Fruit fly (Drosophila melanogaster) whole organism, pupa: ENCODE results near the gene CG7272.

Experiments used
- CG10348 ChIP-seq: fragments of 200-800 bp; sonication (Bioruptor generic); IDR thresholded peaks from 2 replicates; pipeline ENCODE4 v1.3.6; 2022; ENCODE audit warnings: missing biosample characterization, missing genetic modification characterization
- CG12605 ChIP-seq: fragments of 200-800 bp; sonication (Bioruptor generic); IDR thresholded peaks from 2 replicates; pipeline ENCODE4 v1.3.6; 2022; ENCODE audit warnings: missing biosample characterization, missing genetic modification characterization
- CG13204 ChIP-seq: fragments of 200-800 bp; sonication (Bioruptor generic); optimal IDR thresholded peaks from 2 replicates; lab custom pipeline; 2018; ENCODE audit warnings: missing biosample characterization, mild to moderate bottlenecking, missing genetic modification characterization, moderate library complexity
- CG14655 ChIP-seq: fragments of 200-800 bp; sonication (Bioruptor generic); optimal IDR thresholded peaks from 3 replicates; lab custom pipeline; 2017; ENCODE audit warnings: mild to moderate bottlenecking, missing biosample characterization, missing genetic modification reagents, missing genetic modification characterization
- CG15710 ChIP-seq: fragments of 200-800 bp; sonication (Bioruptor generic); optimal IDR thresholded peaks from 2 replicates; lab custom pipeline; 2018; ENCODE audit warnings: missing biosample characterization, mild to moderate bottlenecking, missing genetic modification characterization, moderate library complexity
- CG17806 ChIP-seq: fragments of 200-800 bp; sonication (Bioruptor generic); optimal IDR thresholded peaks from 2 replicates; lab custom pipeline; 2018; ENCODE audit warnings: missing biosample characterization, mild to moderate bottlenecking, missing genetic modification characterization, moderate library complexity
- CG32121 ChIP-seq: fragments of 200-800 bp; sonication (Bioruptor generic); IDR thresholded peaks from 2 replicates; pipeline ENCODE4 v1.3.6; 2022; ENCODE audit warnings: missing biosample characterization, missing genetic modification characterization
- CG34367 ChIP-seq: fragments of 200-800 bp; sonication (Bioruptor generic); optimal IDR thresholded peaks from 2 replicates; lab custom pipeline; 2018; ENCODE audit warnings: missing biosample characterization, mild to moderate bottlenecking, missing genetic modification characterization
- CG4496 ChIP-seq: fragments of 200-800 bp; sonication (Bioruptor generic); IDR thresholded peaks from 3 replicates; pipeline ENCODE4 v1.3.6; 2022; ENCODE audit warnings: missing biosample characterization, missing genetic modification characterization
- CG8159 ChIP-seq: fragments of 200-800 bp; sonication (Bioruptor generic); optimal IDR thresholded peaks from 3 replicates; lab custom pipeline; 2018; ENCODE audit warnings: missing biosample characterization, mild to moderate bottlenecking, missing genetic modification characterization, moderate library complexity
- CG8301 ChIP-seq: fragments of 200-800 bp; sonication (Bioruptor generic); optimal IDR thresholded peaks from 2 replicates; lab custom pipeline; 2018; ENCODE audit warnings: missing biosample characterization, mild to moderate bottlenecking, missing genetic modification characterization
- CG9948 ChIP-seq: fragments of 200-800 bp; sonication (Bioruptor generic); optimal IDR thresholded peaks from 2 replicates; lab custom pipeline; 2018; ENCODE audit warnings: missing biosample characterization, mild to moderate bottlenecking, missing genetic modification characterization, moderate library complexity
- D1 ChIP-seq: fragments of 200-800 bp; sonication (Bioruptor generic); optimal IDR thresholded peaks from 2 replicates; lab custom pipeline; 2018; ENCODE audit warnings: missing biosample characterization, mild to moderate bottlenecking, missing genetic modification characterization, moderate library complexity
- EcR ChIP-seq: fragments of 200-800 bp; sonication (Bioruptor generic); optimal IDR thresholded peaks from 3 replicates; lab custom pipeline; 2019; ENCODE audit warnings: missing biosample characterization, missing genetic modification characterization, mild to moderate bottlenecking, moderate library complexity, missing genetic modification reagents
- Ets98B ChIP-seq: fragments of 200-800 bp; sonication (Bioruptor generic); IDR thresholded peaks from 2 replicates; pipeline ENCODE4 v1.3.6; 2022; ENCODE audit warnings: missing biosample characterization, missing genetic modification characterization
- Pif1A ChIP-seq: fragments of 200-800 bp; sonication (Bioruptor generic); optimal IDR thresholded peaks from 3 replicates; lab custom pipeline; 2016; ENCODE audit warnings: missing biosample characterization, missing genetic modification characterization
- Pif1B ChIP-seq: fragments of 200-800 bp; sonication (Bioruptor generic); optimal IDR thresholded peaks from 3 replicates; lab custom pipeline; 2016; ENCODE audit warnings: missing biosample characterization, missing genetic modification characterization
- Snoo ChIP-seq: fragments of 200-800 bp; sonication (Bioruptor generic); optimal IDR thresholded peaks from 3 replicates; lab custom pipeline; 2017; ENCODE audit warnings: missing biosample characterization, mild to moderate bottlenecking, missing genetic modification characterization, inconsistent platforms
- fd96Ca ChIP-seq: fragments of 200-800 bp; sonication (Bioruptor generic); IDR thresholded peaks from 3 replicates; pipeline ENCODE4 v1.3.6; 2022; ENCODE audit warnings: missing biosample characterization, missing genetic modification characterization
- gl ChIP-seq: fragments of 200-800 bp; sonication (Bioruptor generic); optimal IDR thresholded peaks from 2 replicates; lab custom pipeline; 2018; ENCODE audit warnings: missing biosample characterization, mild to moderate bottlenecking, missing genetic modification characterization
- rn ChIP-seq: fragments of 200-800 bp; sonication (Bioruptor generic); IDR thresholded peaks from 2 replicates; pipeline ENCODE4 v1.3.6; 2022; ENCODE audit warnings: missing biosample characterization, missing genetic modification characterization

CG7272 gene

DNA sequence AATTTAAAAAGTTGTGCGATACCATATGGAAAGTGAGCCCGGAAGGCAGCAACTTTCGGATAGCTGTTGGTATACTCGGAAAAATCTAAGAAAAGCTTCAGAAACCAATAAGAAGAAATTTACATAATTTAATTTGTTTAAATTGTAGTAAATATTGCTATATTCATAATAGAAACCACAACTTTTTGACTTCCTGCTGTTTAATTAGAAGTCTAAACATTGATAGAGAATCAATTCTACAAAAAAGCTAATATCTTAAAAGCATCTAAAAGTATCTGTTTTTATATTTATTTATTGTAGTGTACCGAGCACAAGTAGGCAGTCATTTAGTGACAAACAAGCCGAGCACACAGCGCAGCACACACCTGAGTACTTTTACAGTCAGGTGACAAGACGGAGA, 4.5 kb upstream of the CG7272 start, which contains the start of gene CG13455:
Gene CG13455 (plus strand): TSS at position 301 of the 400 bp plus-strand sequence.
- TF ChIP-seq CG8159 (tag; lab: Kevin White, UChicago) (no peak), CG14655 (no peak), CG13204 (no peak)

DNA sequence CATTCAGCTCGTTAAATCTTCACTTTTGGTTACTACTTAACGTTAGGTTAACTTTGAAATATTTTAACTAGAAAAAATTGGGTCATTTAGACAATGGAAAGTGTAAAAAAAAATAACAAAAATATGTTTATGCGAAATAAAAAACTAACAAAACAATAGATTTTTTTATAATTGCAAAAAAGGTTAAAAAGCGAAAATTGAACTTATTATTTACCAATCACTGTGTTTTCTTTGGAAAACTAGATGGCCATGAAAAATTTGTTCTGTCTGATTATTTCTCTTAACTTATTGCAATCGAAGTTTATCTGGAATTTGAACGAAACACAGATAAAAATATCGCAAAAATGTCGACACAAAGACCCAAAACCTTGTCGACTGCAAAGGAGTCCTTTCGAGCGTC, 2.8 kb upstream of the CG7272 start, which contains the start of gene CG7276:
Gene CG7276 (plus strand): TSS at position 301 of the 400 bp plus-strand sequence.
- no peak for TF ChIP-seq D1 (tag; lab: Kevin White, UChicago)
- TF ChIP-seq, all 21 proteins: peak for 0

DNA sequence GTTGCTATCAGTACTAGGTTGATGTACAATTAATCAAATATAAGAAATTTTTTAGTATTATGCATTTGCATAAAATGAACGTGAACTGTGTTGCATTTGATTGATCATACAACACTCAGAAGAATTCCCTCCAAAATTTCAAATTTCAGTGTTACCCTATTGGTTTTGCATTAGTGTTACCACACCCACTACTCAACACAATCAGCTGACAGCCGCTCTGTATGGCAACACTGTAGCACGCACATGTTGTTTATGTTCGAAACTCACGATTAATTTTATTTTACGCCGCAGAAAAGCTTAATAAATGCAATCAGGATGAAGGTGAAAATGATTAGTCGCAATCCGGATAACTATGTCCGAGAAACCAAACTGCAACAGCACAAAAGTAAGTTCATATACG, 2.0 kb upstream of the CG7272 start, which contains the start of gene CG7275:
Gene CG7275 (plus strand): TSS at position 215 of the 400 bp plus-strand sequence.
- TF ChIP-seq CG15710 (tag; lab: Kevin White, UChicago) (peak; percentile 7), CG34367 (no peak), CG10348 (GFP tag; lab: Robert Waterston, UW) (no peak)
- TF ChIP-seq, all 21 proteins: peak for 1

DNA sequence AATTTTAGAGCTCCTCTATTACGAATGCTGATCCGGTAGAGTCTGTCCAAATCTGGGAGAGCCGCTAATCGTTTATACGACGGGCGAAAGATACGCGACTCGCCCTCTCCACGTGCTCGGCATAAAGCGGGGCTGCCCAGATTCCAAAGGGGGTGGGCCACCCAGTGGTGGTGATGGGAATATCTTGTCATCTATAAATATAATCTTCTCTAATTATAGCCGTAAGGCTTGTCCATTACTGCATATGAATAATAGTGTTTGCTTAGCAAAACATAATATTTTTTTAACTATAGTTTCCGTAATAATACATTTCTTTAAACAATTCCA, 871 bp downstream of the CG7272 start:
- TF ChIP-seq CG32121 (GFP tag; lab: Robert Waterston, UW) (no peak), EcR (no peak), Snoo (no peak), CG9948 (tag; lab: Kevin White, UChicago) (no peak), CG15710 (tag; lab: Kevin White, UChicago) (no peak)
- TF ChIP-seq, all 21 proteins: peak for 0

DNA sequence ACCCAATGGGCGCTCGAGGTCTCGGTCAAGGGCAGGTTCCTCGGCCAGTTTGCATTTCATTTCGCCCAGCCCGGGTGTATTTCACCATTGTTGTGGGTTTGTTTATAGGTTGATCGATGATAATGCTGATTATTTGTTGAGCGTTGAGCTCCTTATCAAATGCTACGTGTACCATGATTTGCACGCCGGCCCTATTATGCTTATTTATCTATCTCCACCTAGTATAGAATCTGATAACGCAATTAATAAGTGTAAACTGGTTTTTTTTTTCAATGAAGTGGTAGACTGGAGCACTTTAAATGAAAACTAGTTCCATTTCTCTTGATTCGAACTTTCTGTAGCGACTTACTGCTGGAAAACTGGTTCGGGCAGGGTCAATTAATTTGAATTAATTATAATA, 1.5 kb downstream of the CG7272 start:
- TF ChIP-seq CG13204 (no peak), CG8301 (tag; lab: Kevin White, UChicago) (no peak), CG10348 (GFP tag; lab: Robert Waterston, UW) (no peak), Pif1A (GFP tag; lab: Kevin White, UChicago) (no peak), fd96Ca (GFP tag; lab: Robert Waterston, UW) (no peak), Ets98B (no peak), CG9948 (tag; lab: Kevin White, UChicago) (no peak), D1 (tag; lab: Kevin White, UChicago) (no peak), CG15710 (tag; lab: Kevin White, UChicago) (no peak), Snoo (no peak), CG34367 (no peak), CG32121 (GFP tag; lab: Robert Waterston, UW) (no peak), rn (no peak), CG8159 (tag; lab: Kevin White, UChicago) (no peak), Pif1B (GFP tag; lab: Kevin White, UChicago) (no peak), CG17806 (tag; lab: Kevin White, UChicago) (no peak), CG12605 (no peak), gl (tag; lab: Kevin White, UChicago) (no peak), CG14655 (no peak)

DNA sequence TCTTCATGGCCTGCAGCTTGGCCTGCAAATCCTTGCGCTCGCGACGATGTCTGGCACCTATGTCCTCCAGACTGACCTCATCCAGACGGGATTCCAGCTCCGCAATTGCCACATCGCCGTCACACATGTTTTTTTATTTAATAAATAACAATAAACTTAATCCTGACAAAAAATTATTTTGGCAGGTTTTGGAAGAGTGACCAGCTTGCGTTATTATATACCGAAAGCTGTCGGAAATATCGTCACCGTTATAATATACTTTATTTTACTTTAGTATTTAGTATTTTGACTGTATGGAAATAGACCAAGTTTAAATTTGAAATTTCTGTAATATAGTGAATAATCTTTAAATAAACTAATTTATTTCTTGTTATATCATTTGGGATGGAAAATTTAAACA, 3.9 kb downstream of the CG7272 start, which contains the start of gene CG7857:
Gene CG7857 (minus strand): TSS at position 208 of the 400 bp plus-strand sequence.
- TF ChIP-seq Pif1A (GFP tag; lab: Kevin White, UChicago) (no peak), rn (no peak), CG10348 (GFP tag; lab: Robert Waterston, UW) (no peak), gl (tag; lab: Kevin White, UChicago) (no peak), CG9948 (tag; lab: Kevin White, UChicago) (no peak), CG8159 (tag; lab: Kevin White, UChicago) (no peak), CG13204 (no peak), CG32121 (GFP tag; lab: Robert Waterston, UW) (no peak), EcR (no peak), CG12605 (no peak), CG8301 (tag; lab: Kevin White, UChicago) (no peak), Ets98B (no peak)

DNA sequence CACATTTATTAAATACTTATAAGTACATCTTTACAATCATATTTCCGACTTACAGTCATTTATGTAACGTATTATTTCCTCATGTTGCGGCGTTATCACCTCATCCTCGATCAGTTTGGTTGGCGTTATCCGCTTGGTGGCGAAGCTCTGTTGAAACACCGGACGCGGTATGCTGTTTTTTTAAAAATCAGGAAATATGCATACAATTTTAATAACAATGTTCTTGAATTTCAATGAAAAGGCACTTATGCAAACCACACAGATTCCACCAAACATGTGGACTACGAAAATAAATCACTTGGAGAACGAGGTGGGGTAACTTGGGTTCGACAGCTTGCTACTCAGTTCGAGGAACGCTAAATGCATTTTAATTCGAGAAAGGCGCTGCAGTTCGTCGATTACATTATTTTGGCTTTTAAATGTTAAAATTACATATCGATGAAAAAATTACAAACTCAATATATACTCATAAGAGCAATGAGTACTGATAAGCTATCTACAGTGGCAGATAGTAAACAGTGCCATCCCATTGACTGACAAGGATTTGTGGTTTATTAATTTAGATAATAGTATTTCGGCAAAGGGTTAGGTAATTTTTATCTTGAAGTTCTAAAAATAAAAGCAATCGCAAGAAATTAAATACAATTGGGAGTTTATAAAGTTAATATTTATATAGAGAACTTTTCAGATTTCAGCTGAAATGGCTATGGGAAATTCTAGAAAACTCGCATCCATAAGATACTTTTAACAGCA, 5.6 kb downstream of the CG7272 start:
- TF ChIP-seq Pif1A (GFP tag; lab: Kevin White, UChicago), result no peak

DNA sequence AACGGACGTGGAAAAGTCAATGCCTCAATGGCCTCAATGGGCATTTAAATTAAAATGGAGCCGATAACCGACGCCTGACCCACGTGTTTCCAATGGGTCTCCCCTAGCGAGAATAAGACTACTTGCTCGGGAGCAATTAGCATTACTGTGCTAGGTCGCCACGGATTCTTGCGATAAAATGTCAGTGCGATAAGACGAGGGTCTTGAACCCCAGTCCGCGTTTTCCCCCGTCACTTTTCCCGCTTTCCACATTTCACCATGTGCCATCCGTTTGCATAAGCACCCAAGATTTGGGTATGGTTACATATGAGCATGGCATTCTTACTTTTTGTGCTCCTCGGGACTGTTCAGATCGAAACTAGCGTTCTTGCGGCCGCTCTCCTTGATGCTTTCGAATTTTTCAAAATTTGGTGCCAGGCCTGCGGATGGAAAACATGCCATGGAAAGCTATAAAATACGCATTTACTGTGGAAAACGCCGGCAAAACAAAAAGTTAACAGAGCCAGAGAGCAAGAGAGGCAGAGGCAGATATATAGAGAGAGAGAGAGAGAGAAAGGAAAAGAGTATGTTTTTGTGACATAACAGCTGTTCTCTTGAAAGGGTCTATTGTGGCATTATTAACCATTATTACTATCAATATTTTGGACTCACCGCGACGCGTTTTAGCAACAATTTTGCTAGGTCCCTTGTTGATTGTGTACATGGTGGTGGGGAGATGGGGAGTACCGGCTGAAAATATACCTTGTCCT, 6.6 kb downstream of the CG7272 start:
- TF ChIP-seq rn (no peak), EcR (peak; percentile 66), CG9948 (tag; lab: Kevin White, UChicago) (no peak), CG15710 (tag; lab: Kevin White, UChicago) (no peak), Snoo (no peak), fd96Ca (GFP tag; lab: Robert Waterston, UW) (no peak), CG34367 (no peak), CG32121 (GFP tag; lab: Robert Waterston, UW) (0 out of 2 replicates have a peak, but pooled peaks have one; percentile 28), CG8301 (tag; lab: Kevin White, UChicago) (no peak), CG4496 (GFP tag; lab: Robert Waterston, UW) (no peak), CG14655 (no peak), Pif1A (GFP tag; lab: Kevin White, UChicago) (no peak), D1 (tag; lab: Kevin White, UChicago) (no peak), Ets98B (no peak)
